Fruit fly (Drosophila melanogaster): ENCODE measurements around the gene HP1D3csd.

The HP1D3csd gene

dm6 chrX:19164726-19165125, 25.3 kb upstream of the HP1D3csd start (continued):
- TF ChIP-seq gem (tag; optimal IDR thresholded peaks at IDR 0.05): peak; percentile 53
- no peak for TF ChIP-seq CG6272 (GFP tag; IDR thresholded peaks at IDR 0.05)
- TF ChIP-seq CG30431 (GFP tag; optimal IDR thresholded peaks at IDR 0.05): no peak
- TF ChIP-seq CG3281 (GFP tag; optimal IDR thresholded peaks at IDR 0.05): peak; percentile 15
- TF ChIP-seq gcm (GFP tag; optimal IDR thresholded peaks at IDR 0.05): no peak
- TF ChIP-seq CG15696 (tag; optimal IDR thresholded peaks at IDR 0.05): no peak
- TF ChIP-seq CG32772 (GFP tag; IDR thresholded peaks at IDR 0.05): no peak
- TF ChIP-seq CG8765 (GFP tag; IDR thresholded peaks at IDR 0.05): no peak
- peak; percentile 2 for TF ChIP-seq Hmr (GFP tag; optimal IDR thresholded peaks at IDR 0.05)
- peak; percentile 38 for TF ChIP-seq CG9609 (GFP tag; optimal IDR thresholded peaks at IDR 0.05)
- no peak for TF ChIP-seq CTCF (GFP tag; optimal IDR thresholded peaks at IDR 0.05)
- TF ChIP-seq Xbp1 (GFP tag; optimal IDR thresholded peaks at IDR 0.05): peak; percentile 42
- peak; percentile 86 for TF ChIP-seq Ets65A (GFP tag)
- peak; percentile 25 for TF ChIP-seq CG12659 (GFP tag; optimal IDR thresholded peaks at IDR 0.05)
- no peak for TF ChIP-seq Nf-YB (GFP tag; optimal IDR thresholded peaks at IDR 0.05)
- TF ChIP-seq Dip2 (GFP tag; IDR thresholded peaks at IDR 0.05): no peak
- 0 out of 2 replicates have a peak, but pooled peaks have one; percentile 37 for TF ChIP-seq lmd (GFP tag; IDR thresholded peaks at IDR 0.05)
- TF ChIP-seq Sox100B (GFP tag; optimal IDR thresholded peaks at IDR 0.05): peak; percentile 20
- peak; percentile 28 for TF ChIP-seq Hr3 (GFP tag; optimal IDR thresholded peaks at IDR 0.05)
- TF ChIP-seq CG4424 (GFP tag; optimal IDR thresholded peaks at IDR 0.05): peak; percentile 27
- no peak for TF ChIP-seq CG9727 (GFP tag; optimal IDR thresholded peaks at IDR 0.05)
- TF ChIP-seq CG3163 (GFP tag; optimal IDR thresholded peaks at IDR 0.05): peak; percentile 10
- TF ChIP-seq CG2712 (tag; optimal IDR thresholded peaks at IDR 0.05): no peak
- no peak for TF ChIP-seq CG6765 (GFP tag; optimal IDR thresholded peaks at IDR 0.05)
- peak; percentile 7 for TF ChIP-seq jumu (GFP tag; optimal IDR thresholded peaks at IDR 0.05)
- TF ChIP-seq CG31441 (GFP tag; IDR thresholded peaks at IDR 0.05): 0 out of 2 replicates have a peak, but pooled peaks have one; percentile 21
- peak in 1 of 2 experiments; percentile 89 for TF ChIP-seq eve (GFP tag; optimal IDR thresholded peaks at IDR 0.05)
- TF ChIP-seq unpg (GFP tag; optimal IDR thresholded peaks at IDR 0.05): peak; percentile 23
- no peak for TF ChIP-seq CG13296 (GFP tag; optimal IDR thresholded peaks at IDR 0.05)
- TF ChIP-seq HLH3B (GFP tag; IDR thresholded peaks at IDR 0.05): peak; percentile 19; the same call in 1 of the 2 replicates
- no peak for TF ChIP-seq ac (GFP tag; optimal IDR thresholded peaks at IDR 0.05)
- TF ChIP-seq CG10366 (GFP tag; IDR thresholded peaks at IDR 0.05): peak; percentile 7; the same call in 1 of the 2 replicates
- peak; percentile 2 for TF ChIP-seq zf30C (GFP tag; optimal IDR thresholded peaks at IDR 0.05)
- TF ChIP-seq Meics (GFP tag; optimal IDR thresholded peaks at IDR 0.05): peak; percentile 21
- peak; percentile 12 for TF ChIP-seq CG3995 (GFP tag; optimal IDR thresholded peaks at IDR 0.05)
- no peak for TF ChIP-seq H2.0 (GFP tag; IDR thresholded peaks at IDR 0.05)
- TF ChIP-seq CG7556 (GFP tag; optimal IDR thresholded peaks at IDR 0.05): peak; percentile 18
- TF ChIP-seq D19B (GFP tag; optimal IDR thresholded peaks at IDR 0.05): peak; percentile 9
- 0 out of 3 replicates have a peak, but pooled peaks have one; percentile 9 for TF ChIP-seq CG11695 (GFP tag; IDR thresholded peaks at IDR 0.05)
- TF ChIP-seq Chrac-16 (GFP tag; optimal IDR thresholded peaks at IDR 0.05): peak; percentile 50
- TF ChIP-seq rib (GFP tag; IDR thresholded peaks at IDR 0.05): no peak
- peak; percentile 38 for TF ChIP-seq CoRest (tag; optimal IDR thresholded peaks at IDR 0.05)
- TF ChIP-seq CG4854 (GFP tag; optimal IDR thresholded peaks at IDR 0.05): no peak
- peak; percentile 4 for TF ChIP-seq Blimp-1 (GFP tag; optimal IDR thresholded peaks at IDR 0.05)
- TF ChIP-seq Atf3 (GFP tag; optimal IDR thresholded peaks at IDR 0.05): no peak
- no peak for TF ChIP-seq CG6813 (GFP tag; optimal IDR thresholded peaks at IDR 0.05)
- no peak for TF ChIP-seq CG12744 (GFP tag; optimal IDR thresholded peaks at IDR 0.05)
- peak; percentile 14 for TF ChIP-seq nmo (GFP tag; optimal IDR thresholded peaks at IDR 0.05)
- peak; percentile 14 for TF ChIP-seq Myb (GFP tag; optimal IDR thresholded peaks at IDR 0.05)
- 0 out of 3 replicates have a peak, but pooled peaks have one; percentile 30 for TF ChIP-seq ken (GFP tag; IDR thresholded peaks at IDR 0.05)
- TF ChIP-seq pros (GFP tag; optimal IDR thresholded peaks at IDR 0.05): no peak
- peak; percentile 1 for TF ChIP-seq CG18764 (GFP tag; optimal IDR thresholded peaks at IDR 0.05)
